Worm (Caenorhabditis elegans) whole organism, L1 larva: ENCODE results near the gene F40G9.12.

Source experiments
- C34B4.2 ChIP-seq: sonication (generic microtip); optimal IDR thresholded peaks from 2 replicates; lab custom pipeline; 2017; ENCODE audit warnings: mild to moderate bottlenecking, missing genetic modification characterization, missing compliant biosample characterization
- ama-1 ChIP-seq: fragments of 150-350 bp; optimal IDR thresholded peaks from 2 replicates; lab custom pipeline; 2014
- egl-27 ChIP-seq, 2 experiments: fragments of 150-350 bp in 1 of 2; sonication (generic microtip); optimal IDR thresholded peaks; 3 replicates each; lab custom pipeline; 2017 to 2018; ENCODE audit warnings: missing biosample characterization in 2 of 2, missing genetic modification characterization in 2 of 2, missing genetic modification reagents in 2 of 2
- elt-2 ChIP-seq: sonication (generic microtip); optimal IDR thresholded peaks from 2 replicates; lab custom pipeline; 2016; ENCODE audit warnings: missing genetic modification characterization, mild to moderate bottlenecking, inconsistent platforms, missing compliant biosample characterization, missing genetic modification reagents
- jun-1 ChIP-seq: fragments of 150-350 bp; optimal IDR thresholded peaks from 2 replicates; lab custom pipeline; 2014; ENCODE audit warnings: missing biosample characterization, missing genetic modification reagents, missing genetic modification characterization
- nhr-11 ChIP-seq: fragments of 150-350 bp; optimal IDR thresholded peaks from 2 replicates; lab custom pipeline; 2014; ENCODE audit warnings: missing biosample characterization, missing genetic modification characterization
- nhr-12 ChIP-seq: sonication (generic microtip); optimal IDR thresholded peaks from 2 replicates; lab custom pipeline; 2017; ENCODE audit warnings: missing biosample characterization, missing genetic modification characterization
- sox-4 ChIP-seq: sonication (generic microtip); optimal IDR thresholded peaks from 2 replicates; lab custom pipeline; 2016; ENCODE audit warnings: missing genetic modification characterization, missing compliant biosample characterization

ce11 chrIII:165390-165789, 6.3 kb upstream of the F40G9.12 start, which contains the start of gene F40G9.7:
- TF ChIP-seq egl-27 (tag; optimal IDR thresholded peaks at IDR 0.05; lab: Kevin White, UChicago) (no peak), ama-1 (lab: Kevin White, UChicago) (no peak), elt-2 (tag; lab: Kevin White, UChicago) (no peak), jun-1 (tag; lab: Kevin White, UChicago) (no peak), nhr-11 (tag; lab: Kevin White, UChicago) (no peak), sox-4 (tag; lab: Kevin White, UChicago) (no peak), C34B4.2 (tag; lab: Kevin White, UChicago) (no peak), nhr-12 (tag; lab: Kevin White, UChicago) (no peak)
